Worm (Caenorhabditis elegans) whole organism, young adult: ENCODE data around the gene nas-28.
A peak's percentile ranks its signal among the peaks of the same experiment; 100 is the strongest.

Experiments used
- B0035.1 ChIP-seq: sonication (generic microtip); optimal IDR thresholded peaks from 2 replicates; lab custom pipeline; 2016; ENCODE audit warnings: missing genetic modification characterization, mild to moderate bottlenecking, missing compliant biosample characterization, missing genotype, missing genetic modification reagents
- B0336.3 ChIP-seq: fragments of 200-800 bp; sonication (Bioruptor generic); IDR thresholded peaks from 2 replicates; pipeline ENCODE4 v1.3.6; 2022; ENCODE audit warnings: missing genetic modification characterization, missing compliant biosample characterization
- C06A6.2 ChIP-seq: fragments of 200-800 bp; sonication (Bioruptor generic); conservative IDR thresholded peaks from 2 replicates; pipeline ENCODE4 v1.3.6; 2022; ENCODE audit warnings: missing genetic modification characterization, missing compliant biosample characterization
- F10E7.11 ChIP-seq: sonication (generic microtip); optimal IDR thresholded peaks from 2 replicates; lab custom pipeline; 2017; ENCODE audit warnings: mild to moderate bottlenecking, missing genetic modification characterization, moderate library complexity, missing compliant biosample characterization
- F23B12.7 ChIP-seq: sonication (generic microtip); optimal IDR thresholded peaks from 2 replicates; lab custom pipeline; 2017; ENCODE audit warnings: missing genetic modification characterization, mild to moderate bottlenecking, missing compliant biosample characterization, antibody characterized with exemption, moderate library complexity; ENCODE audit not compliant: insufficient read depth
- F33H1.4 ChIP-seq: fragments of 200-800 bp; sonication (Bioruptor generic); IDR thresholded peaks from 2 replicates; pipeline ENCODE4 v1.3.6; 2022; ENCODE audit warnings: missing genetic modification reagents, missing genetic modification characterization, missing compliant biosample characterization
- F37B4.10 ChIP-seq: fragments of 200-800 bp; sonication (Bioruptor generic); IDR thresholded peaks from 2 replicates; pipeline ENCODE4 v1.3.6; 2022; ENCODE audit warnings: missing genetic modification characterization, missing compliant biosample characterization
- F49E8.2 ChIP-seq: sonication (generic microtip); optimal IDR thresholded peaks from 3 replicates; lab custom pipeline; 2017; ENCODE audit warnings: missing genetic modification characterization, mild to moderate bottlenecking, missing compliant biosample characterization, antibody characterized with exemption, moderate library complexity; ENCODE audit not compliant: insufficient read depth
- F52B5.7 ChIP-seq: sonication (generic microtip); optimal IDR thresholded peaks from 2 replicates; lab custom pipeline; 2016; ENCODE audit warnings: mild to moderate bottlenecking, missing genetic modification characterization, missing compliant biosample characterization
- F55B11.4 ChIP-seq: sonication (generic microtip); optimal IDR thresholded peaks from 2 replicates; lab custom pipeline; 2016; ENCODE audit warnings: missing compliant biosample characterization, missing genetic modification characterization, borderline replicate concordance; ENCODE audit not compliant: insufficient read depth
- F57A8.1 ChIP-seq: fragments of 200-800 bp; sonication (Bioruptor generic); optimal IDR thresholded peaks from 2 replicates; lab custom pipeline; 2018; ENCODE audit warnings: mild to moderate bottlenecking, missing genetic modification characterization, moderate library complexity, missing compliant biosample characterization
- T07F8.4 ChIP-seq: sonication (generic microtip); optimal IDR thresholded peaks from 2 replicates; lab custom pipeline; 2016; ENCODE audit warnings: mild to moderate bottlenecking, missing genetic modification characterization, moderate library complexity, missing compliant biosample characterization
- ZK185.1 ChIP-seq: sonication (generic microtip); optimal IDR thresholded peaks from 2 replicates; lab custom pipeline; 2016; ENCODE audit warnings: mild to moderate bottlenecking, missing genetic modification characterization, missing compliant biosample characterization; ENCODE audit not compliant: poor library complexity, severe bottlenecking
- ama-1 ChIP-seq, 3 experiments: fragments of 150-350 bp in 1 of 3; sonication (generic microtip) in 2 of 3; optimal IDR thresholded peaks; 2 replicates each; lab custom pipeline; 2014 to 2018; ENCODE audit warnings: missing biosample characterization in 2 of 3, missing genetic modification characterization in 2 of 3, missing genetic modification reagents in 2 of 3
- atf-7 ChIP-seq: sonication (generic microtip); optimal IDR thresholded peaks from 2 replicates; lab custom pipeline; 2017; ENCODE audit warnings: mild to moderate bottlenecking, missing genetic modification characterization, missing compliant biosample characterization
- athp-1 ChIP-seq: sonication (generic microtip); optimal IDR thresholded peaks from 2 replicates; lab custom pipeline; 2017; ENCODE audit warnings: mild to moderate bottlenecking, missing genetic modification characterization, missing compliant biosample characterization
- attf-5 ChIP-seq: fragments of 200-800 bp; sonication (Bioruptor generic); optimal IDR thresholded peaks from 2 replicates; lab custom pipeline; 2018; ENCODE audit warnings: mild to moderate bottlenecking, missing genetic modification characterization, missing compliant biosample characterization
- attf-6 ChIP-seq: fragments of 200-800 bp; sonication (Bioruptor generic); IDR thresholded peaks from 2 replicates; pipeline ENCODE4 v1.3.6; 2022; ENCODE audit warnings: missing genetic modification reagents, missing genetic modification characterization, missing compliant biosample characterization
- bed-1 ChIP-seq: fragments of 200-800 bp; sonication (Bioruptor generic); IDR thresholded peaks from 2 replicates; pipeline ENCODE4 v1.3.6; 2022; ENCODE audit warnings: missing genetic modification reagents, missing genetic modification characterization, missing compliant biosample characterization
- ceh-40 ChIP-seq: fragments of 200-800 bp; sonication (Bioruptor generic); IDR thresholded peaks from 2 replicates; pipeline ENCODE4 v1.3.6; 2022; ENCODE audit warnings: missing genetic modification characterization, missing compliant biosample characterization
- ceh-58 ChIP-seq: fragments of 200-800 bp; sonication (Bioruptor generic); IDR thresholded peaks from 2 replicates; pipeline ENCODE4 v1.3.6; 2022; ENCODE audit warnings: missing genetic modification characterization, missing compliant biosample characterization
- die-1 ChIP-seq: sonication (generic microtip); optimal IDR thresholded peaks from 2 replicates; lab custom pipeline; 2016; ENCODE audit warnings: missing genotype, mild to moderate bottlenecking, missing genetic modification characterization, missing compliant biosample characterization
- dox-1 ChIP-seq: fragments of 200-800 bp; sonication (Bioruptor generic); IDR thresholded peaks from 2 replicates; pipeline ENCODE4 v1.3.6; 2022; ENCODE audit warnings: missing genetic modification reagents, missing genetic modification characterization, missing compliant biosample characterization
- egl-44 ChIP-seq: fragments of 200-800 bp; sonication (Bioruptor generic); IDR thresholded peaks from 2 replicates; pipeline ENCODE4 v1.3.6; 2022; ENCODE audit warnings: missing genetic modification reagents, missing genetic modification characterization, missing compliant biosample characterization
- hlh-12 ChIP-seq: sonication (generic microtip); optimal IDR thresholded peaks from 2 replicates; lab custom pipeline; 2016; ENCODE audit warnings: missing genetic modification characterization, missing compliant biosample characterization
- hsf-1 ChIP-seq: fragments of 200-800 bp; sonication (Bioruptor generic); IDR thresholded peaks from 2 replicates; pipeline ENCODE4 v1.3.6; 2022; ENCODE audit warnings: missing genetic modification reagents, missing genetic modification characterization, missing compliant biosample characterization
- lag-1 ChIP-seq: fragments of 200-800 bp; sonication (Bioruptor generic); IDR thresholded peaks from 2 replicates; pipeline ENCODE4 v1.3.6; 2022; ENCODE audit warnings: missing genetic modification reagents, missing genetic modification characterization, missing compliant biosample characterization
- let-526 ChIP-seq: fragments of 200-800 bp; sonication (Bioruptor generic); IDR thresholded peaks from 2 replicates; pipeline ENCODE4 v1.3.6; 2022; ENCODE audit warnings: missing genetic modification reagents, missing genetic modification characterization, missing compliant biosample characterization
- let-607 ChIP-seq, 2 experiments: fragments of 200-800 bp in 1 of 2; sonication (Bioruptor generic) in 1 of 2; sonication (generic microtip) in 1 of 2; optimal IDR thresholded peaks; 2 replicates each; lab custom pipeline; 2016 to 2018; ENCODE audit warnings: mild to moderate bottlenecking in 2 of 2, missing compliant biosample characterization in 2 of 2, missing genetic modification characterization in 2 of 2, moderate library complexity in 2 of 2, missing genotype in 1 of 2
- lin-35 ChIP-seq, 3 experiments: fragments of 150-350 bp in 2 of 3; sonication (generic microtip) in 1 of 3; optimal IDR thresholded peaks; 2 replicates each; lab custom pipeline; 2014 to 2018; ENCODE audit warnings: missing biosample characterization in 3 of 3, missing genetic modification characterization in 3 of 3, missing genetic modification reagents in 3 of 3
- madf-3 ChIP-seq: fragments of 200-800 bp; sonication (Bioruptor generic); IDR thresholded peaks from 2 replicates; pipeline ENCODE4 v1.3.6; 2022; ENCODE audit warnings: missing genetic modification reagents, missing genetic modification characterization, missing compliant biosample characterization
- madf-6 ChIP-seq: fragments of 200-800 bp; sonication (Bioruptor generic); IDR thresholded peaks from 2 replicates; pipeline ENCODE4 v1.3.6; 2022; ENCODE audit warnings: missing genetic modification reagents, missing genetic modification characterization, missing compliant biosample characterization
- madf-8 ChIP-seq: fragments of 200-800 bp; sonication (Bioruptor generic); conservative IDR thresholded peaks from 2 replicates; pipeline ENCODE4 v1.3.6; 2022; ENCODE audit warnings: missing genetic modification reagents, missing genetic modification characterization, missing compliant biosample characterization
- nhr-120 ChIP-seq: fragments of 200-800 bp; sonication (Bioruptor generic); IDR thresholded peaks from 2 replicates; pipeline ENCODE4 v1.3.6; 2022; ENCODE audit warnings: missing genetic modification characterization, missing compliant biosample characterization
- sea-2 ChIP-seq: fragments of 200-800 bp; sonication (Bioruptor generic); IDR thresholded peaks from 2 replicates; pipeline ENCODE4 v1.3.6; 2022; ENCODE audit warnings: missing genetic modification characterization, missing compliant biosample characterization
- snpc-1.1 ChIP-seq: sonication (generic microtip); optimal IDR thresholded peaks from 2 replicates; lab custom pipeline; 2017; ENCODE audit warnings: missing genetic modification characterization, mild to moderate bottlenecking, missing compliant biosample characterization, antibody characterized with exemption, moderate library complexity, missing genotype, missing genetic modification reagents; ENCODE audit not compliant: insufficient read depth
- snpc-1.3 ChIP-seq: sonication (generic microtip); optimal IDR thresholded peaks from 2 replicates; lab custom pipeline; 2017; ENCODE audit warnings: missing genetic modification characterization, mild to moderate bottlenecking, missing compliant biosample characterization, antibody characterized with exemption, moderate library complexity, missing genotype, missing genetic modification reagents; ENCODE audit not compliant: insufficient read depth
- tbp1 ChIP-seq: fragments of 200-800 bp; sonication (Bioruptor generic); optimal IDR thresholded peaks from 2 replicates; lab custom pipeline; 2018; ENCODE audit warnings: mild to moderate bottlenecking, missing genetic modification characterization, missing compliant biosample characterization
- unc-62 ChIP-seq: fragments of 150-350 bp; optimal IDR thresholded peaks from 2 replicates; lab custom pipeline; 2014; ENCODE audit warnings: missing biosample characterization, missing genetic modification reagents, missing genetic modification characterization
- xnd-1 ChIP-seq: sonication (generic microtip); optimal IDR thresholded peaks from 2 replicates; lab custom pipeline; 2016; ENCODE audit warnings: missing genotype, missing genetic modification reagents, missing genetic modification characterization, missing compliant biosample characterization
- zfh-2 ChIP-seq: fragments of 200-800 bp; sonication (Bioruptor generic); conservative IDR thresholded peaks from 2 replicates; pipeline ENCODE4 v1.3.6; 2022; ENCODE audit warnings: missing genetic modification reagents, missing genetic modification characterization, missing compliant biosample characterization
- zim-3 ChIP-seq: sonication (generic microtip); optimal IDR thresholded peaks from 2 replicates; lab custom pipeline; 2017; ENCODE audit warnings: mild to moderate bottlenecking, missing genetic modification characterization, moderate library complexity, missing compliant biosample characterization
- ztf-18 ChIP-seq: sonication (generic microtip); optimal IDR thresholded peaks from 2 replicates; lab custom pipeline; 2016; ENCODE audit warnings: missing genotype, mild to moderate bottlenecking, missing genetic modification characterization, missing compliant biosample characterization
- ztf-25 ChIP-seq: fragments of 200-800 bp; sonication (Bioruptor generic); IDR thresholded peaks from 2 replicates; pipeline ENCODE4 v1.3.6; 2022; ENCODE audit warnings: missing genetic modification reagents, missing genetic modification characterization, missing compliant biosample characterization
- ztf-28 ChIP-seq: fragments of 200-800 bp; sonication (Bioruptor generic); IDR thresholded peaks from 2 replicates; pipeline ENCODE4 v1.3.6; 2022; ENCODE audit warnings: missing genetic modification reagents, missing genetic modification characterization, missing compliant biosample characterization
- ztf-3 ChIP-seq: fragments of 200-800 bp; sonication (Bioruptor generic); optimal IDR thresholded peaks from 2 replicates; lab custom pipeline; 2018; ENCODE audit warnings: mild to moderate bottlenecking, missing genetic modification characterization, missing compliant biosample characterization

The nas-28 gene

DNA sequence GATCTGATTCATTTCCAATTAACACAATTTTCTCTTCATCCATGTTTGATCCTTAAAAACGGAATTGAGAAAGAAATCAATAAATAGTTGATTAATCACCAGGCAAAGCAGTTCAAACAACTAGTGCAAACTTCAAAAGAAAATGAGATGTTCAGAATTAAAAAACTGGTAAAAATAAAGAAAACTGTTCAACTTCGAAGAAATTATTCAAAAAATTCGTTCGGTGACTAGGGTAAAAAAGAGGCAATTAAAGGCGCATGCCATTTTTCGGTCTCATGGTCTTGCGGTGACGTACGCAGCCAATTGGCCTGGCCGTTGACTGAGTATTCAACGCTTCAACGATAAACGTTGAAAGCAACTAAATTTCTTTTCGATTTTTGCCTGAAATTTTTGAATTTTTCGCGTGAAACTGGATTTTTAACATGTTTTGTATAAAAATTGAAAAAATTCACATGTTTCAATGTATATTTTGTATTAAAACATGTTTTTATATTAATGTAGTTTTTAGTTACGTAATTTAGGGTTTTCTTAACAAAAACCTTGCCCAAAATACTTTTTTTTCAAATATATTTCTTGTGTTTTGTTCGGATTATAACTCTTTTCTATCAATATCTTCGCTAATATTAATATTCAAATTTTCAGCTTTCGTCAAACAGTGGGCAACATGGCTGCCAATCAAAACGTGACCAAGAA, 23.3 kb upstream of the nas-28 start, which contains the start of the genes sna-3 and rps-3:
Gene sna-3, minus strand, starts transcription at position 51 of the 693 bp plus-strand sequence.
Gene rps-3, plus strand, starts transcription at position 643 of the 693 bp plus-strand sequence.
- no peak for TF ChIP-seq T07F8.4 (tag; lab: Kevin White, UChicago)
- no peak for TF ChIP-seq F37B4.10 (GFP tag; lab: Robert Waterston, UW)
- TF ChIP-seq C06A6.2 (GFP tag; lab: Robert Waterston, UW) = no peak
- no peak for TF ChIP-seq athp-1 (tag; lab: Kevin White, UChicago)
- no peak for TF ChIP-seq sea-2 (GFP tag; lab: Robert Waterston, UW)
- TF ChIP-seq unc-62 (GFP tag; lab: Kevin White, UChicago) = peak; percentile 14
- no peak for TF ChIP-seq atf-7 (tag; lab: Kevin White, UChicago)
- TF ChIP-seq hlh-12 = no peak
- no peak for TF ChIP-seq ztf-3
- TF ChIP-seq lag-1 (GFP tag; lab: Robert Waterston, UW) = no peak
- TF ChIP-seq B0336.3 = no peak
- TF ChIP-seq F23B12.7 = peak; percentile 96
- no peak for TF ChIP-seq let-526 (GFP tag; lab: Robert Waterston, UW)
- TF ChIP-seq madf-3 (GFP tag; lab: Robert Waterston, UW) = 0 out of 2 replicates have a peak, but pooled peaks have one; percentile 20
- TF ChIP-seq attf-5 = peak; percentile 83
- no peak for TF ChIP-seq xnd-1 (tag; lab: Kevin White, UChicago)
- TF ChIP-seq zfh-2 = no peak
- no peak for TF ChIP-seq F55B11.4
- peak in 1 of 2 experiments; percentile 36 for TF ChIP-seq let-607 (tag; optimal IDR thresholded peaks at IDR 0.05; lab: Kevin White, UChicago)
- TF ChIP-seq B0035.1 (tag; lab: Kevin White, UChicago) = no peak
- TF ChIP-seq ceh-58 (GFP tag; lab: Robert Waterston, UW) = no peak
- TF ChIP-seq madf-6 (GFP tag; lab: Robert Waterston, UW) = peak; percentile 58
- TF ChIP-seq nhr-120 (GFP tag; lab: Robert Waterston, UW) = no peak
- TF ChIP-seq ztf-25 (GFP tag; lab: Robert Waterston, UW) = no peak
- TF ChIP-seq tbp1 = peak; percentile 58
- peak; percentile 93 for TF ChIP-seq F33H1.4 (GFP tag; lab: Robert Waterston, UW)
- TF ChIP-seq ceh-40 = no peak
- TF ChIP-seq F57A8.1 = no peak
- 0 out of 2 replicates have a peak, but pooled peaks have one; percentile 18 for TF ChIP-seq dox-1
- TF ChIP-seq egl-44 (GFP tag; lab: Robert Waterston, UW) = no peak
- TF ChIP-seq F52B5.7 (tag; lab: Kevin White, UChicago) = no peak
- peak; percentile 69 for TF ChIP-seq F49E8.2 (tag; lab: Kevin White, UChicago)
- no peak for TF ChIP-seq zim-3
- no peak for TF ChIP-seq F10E7.11 (tag; lab: Kevin White, UChicago)
- TF ChIP-seq die-1 = no peak
- peak; percentile 66 for TF ChIP-seq snpc-1.1 (tag; lab: Kevin White, UChicago)
- TF ChIP-seq hsf-1 (GFP tag; lab: Robert Waterston, UW) = peak; percentile 58; the same call in 1 of the 2 replicates
- no peak for TF ChIP-seq ama-1 (optimal IDR thresholded peaks at IDR 0.05; lab: Kevin White, UChicago)
- no peak for TF ChIP-seq ama-1 (GFP tag; optimal IDR thresholded peaks at IDR 0.05; lab: Kevin White, UChicago)
- no peak for TF ChIP-seq bed-1 (GFP tag; lab: Robert Waterston, UW)
- peak; percentile 83 for TF ChIP-seq ztf-18 (tag; lab: Kevin White, UChicago)
- no peak for TF ChIP-seq madf-8 (GFP tag; lab: Robert Waterston, UW)
- TF ChIP-seq attf-6 (GFP tag; lab: Robert Waterston, UW) = no peak
- peak; percentile 55 for TF ChIP-seq snpc-1.3 (tag; lab: Kevin White, UChicago)
- TF ChIP-seq ZK185.1 (tag; lab: Kevin White, UChicago) = peak; percentile 40
- TF ChIP-seq lin-35 (GFP tag; optimal IDR thresholded peaks at IDR 0.05; lab: Kevin White, UChicago) = peak in 1 of 3 experiments; percentile 58
- TF ChIP-seq ztf-28 (GFP tag; lab: Robert Waterston, UW) = no peak
